Worm (Caenorhabditis elegans) whole organism, L3 larva: ENCODE measurements around the gene kvs-5.

ENCODE experiments used
- egl-27 ChIP-seq: sonication (generic microtip); optimal IDR thresholded peaks from 4 replicates; lab custom pipeline; 2017; ENCODE audit warnings: missing biosample characterization, missing genetic modification reagents, missing genetic modification characterization
- fkh-10 ChIP-seq: sonication (generic microtip); optimal IDR thresholded peaks from 2 replicates; lab custom pipeline; 2017; ENCODE audit warnings: missing biosample characterization, missing genetic modification reagents, missing genetic modification characterization
- nhr-11 ChIP-seq: fragments of 150-350 bp; optimal IDR thresholded peaks from 2 replicates; lab custom pipeline; 2014; ENCODE audit warnings: missing biosample characterization, missing genetic modification characterization
- nhr-28 ChIP-seq: fragments of 150-350 bp; optimal IDR thresholded peaks from 2 replicates; lab custom pipeline; 2014; ENCODE audit warnings: missing biosample characterization, missing genetic modification characterization
- pha-4 ChIP-seq: fragments of 150-350 bp; optimal IDR thresholded peaks from 2 replicates; lab custom pipeline; 2014; ENCODE audit warnings: missing biosample characterization, missing genetic modification reagents, missing genetic modification characterization
- pqm-1 ChIP-seq: fragments of 150-350 bp; optimal IDR thresholded peaks from 2 replicates; lab custom pipeline; 2017; ENCODE audit warnings: missing biosample characterization, missing genetic modification characterization, inconsistent platforms
- tbx-2 ChIP-seq: sonication (generic microtip); optimal IDR thresholded peaks from 2 replicates; lab custom pipeline; 2016; ENCODE audit warnings: mild to moderate bottlenecking, missing genetic modification characterization, missing compliant biosample characterization

- TF ChIP-seq tbx-2 (tag; lab: Kevin White, UChicago) (no peak), pqm-1 (tag; lab: Kevin White, UChicago) (no peak), nhr-28 (tag; lab: Kevin White, UChicago) (no peak), nhr-11 (tag; lab: Kevin White, UChicago) (no peak), egl-27 (no peak), pha-4 (tag; lab: Kevin White, UChicago) (no peak), fkh-10 (no peak)
These were observed 4.1 kb downstream of the kvs-5 start for ce11 chrIV:740674-741073.
